Fruit fly (Drosophila melanogaster): ENCODE results near the gene CG3632.

DNA sequence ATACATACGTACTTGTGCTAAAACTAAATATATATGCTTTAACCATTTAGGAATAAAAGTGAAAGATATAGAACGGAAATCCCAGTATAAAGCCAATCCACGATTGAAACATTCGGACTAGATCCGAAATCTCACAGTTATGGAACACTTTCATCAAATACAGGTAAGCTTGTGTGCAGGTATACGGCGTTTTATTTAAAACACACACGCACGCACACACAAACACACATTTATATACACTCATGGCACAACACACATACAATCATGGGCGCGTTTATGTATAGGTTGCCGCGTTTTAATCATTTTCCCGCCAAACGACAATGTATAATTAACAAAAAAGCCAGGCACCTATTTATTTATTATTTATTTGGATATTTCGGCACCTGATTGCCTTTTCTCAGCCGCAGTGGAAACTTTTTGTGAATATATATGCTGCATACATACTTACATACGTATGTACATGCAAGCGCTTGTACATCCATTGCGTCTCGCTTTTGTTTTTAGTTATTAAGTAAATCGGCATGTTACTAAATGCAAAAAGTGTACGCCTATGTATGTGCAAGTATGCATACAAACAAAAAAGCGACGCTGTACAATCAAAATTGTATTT lies 37.9 kb downstream of the CG3632 start:
- TF ChIP-seq insv (optimal IDR thresholded peaks at IDR 0.05) (no peak), Sin3A (optimal IDR thresholded peaks at IDR 0.05) (no peak)
